Fruit fly (Drosophila melanogaster) S2 (cell line): ENCODE results near the gene Pdfr.

Experiments
- CG8478 ChIP-seq: fragments of >200 bp; optimal IDR thresholded peaks from 2 replicates; lab custom pipeline; 2018
- CTCF ChIP-seq, 2 experiments: fragments of >200 bp; optimal IDR thresholded peaks; 2 replicates each; lab custom pipeline; 2018

DNA sequence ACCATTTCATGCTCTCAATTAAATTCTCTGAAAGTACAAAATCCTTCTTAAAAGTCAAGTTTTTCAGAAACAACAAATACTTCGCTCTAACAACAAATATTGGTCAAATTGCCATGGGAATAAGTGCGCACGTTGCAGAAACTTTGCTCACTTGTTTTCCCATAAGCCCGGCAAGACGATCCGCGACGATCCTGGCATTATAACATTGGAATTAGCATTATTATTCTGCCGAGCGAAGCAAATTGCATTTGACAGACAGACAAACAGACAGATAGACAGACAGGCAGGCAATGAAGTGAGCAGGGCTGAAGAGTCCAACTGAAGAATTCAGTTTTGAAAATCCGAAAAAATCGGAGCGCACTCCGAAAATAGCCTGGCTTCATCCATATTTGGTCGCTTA is 35.8 kb upstream of the Pdfr start:
- TF ChIP-seq CTCF (optimal IDR thresholded peaks at IDR 0.05; lab: Kevin White, UChicago) (no peak), CG8478 (lab: Kevin White, UChicago) (no peak)
